Worm (Caenorhabditis elegans) whole organism, L1 larva: ENCODE measurements around the gene atf-4.

Source experiments
- C04F5.9 ChIP-seq: sonication (generic microtip); optimal IDR thresholded peaks from 2 replicates; lab custom pipeline; 2016; ENCODE audit warnings: missing genetic modification characterization, missing compliant biosample characterization
- dsc-1 ChIP-seq: sonication (generic microtip); optimal IDR thresholded peaks from 2 replicates; lab custom pipeline; 2016; ENCODE audit warnings: mild to moderate bottlenecking, missing genetic modification characterization, missing compliant biosample characterization
- isw-1 ChIP-seq: fragments of 200-800 bp; sonication (Bioruptor generic); IDR thresholded peaks from 2 replicates; pipeline ENCODE4 v1.3.6; 2022; ENCODE audit warnings: missing genetic modification characterization, missing compliant biosample characterization
- lin-39 ChIP-seq: fragments of 150-350 bp; optimal IDR thresholded peaks from 2 replicates; lab custom pipeline; 2014; ENCODE audit warnings: missing biosample characterization, missing genetic modification reagents, missing genetic modification characterization
- nhr-20 ChIP-seq: sonication (generic microtip); optimal IDR thresholded peaks from 2 replicates; lab custom pipeline; 2016; ENCODE audit warnings: mild to moderate bottlenecking, missing genetic modification characterization, missing compliant biosample characterization
- pqm-1 ChIP-seq: sonication (generic microtip); optimal IDR thresholded peaks from 3 replicates; lab custom pipeline; 2017; ENCODE audit warnings: missing biosample characterization, missing genetic modification characterization
- snpc-4 ChIP-seq: fragments of 150-350 bp; optimal IDR thresholded peaks from 2 replicates; lab custom pipeline; 2014; ENCODE audit warnings: missing biosample characterization, missing genetic modification characterization
- sup-37 ChIP-seq: fragments of 200-800 bp; sonication (Bioruptor generic); optimal IDR thresholded peaks from 2 replicates; lab custom pipeline; 2018; ENCODE audit warnings: mild to moderate bottlenecking, missing genetic modification characterization, missing compliant biosample characterization

DNA sequence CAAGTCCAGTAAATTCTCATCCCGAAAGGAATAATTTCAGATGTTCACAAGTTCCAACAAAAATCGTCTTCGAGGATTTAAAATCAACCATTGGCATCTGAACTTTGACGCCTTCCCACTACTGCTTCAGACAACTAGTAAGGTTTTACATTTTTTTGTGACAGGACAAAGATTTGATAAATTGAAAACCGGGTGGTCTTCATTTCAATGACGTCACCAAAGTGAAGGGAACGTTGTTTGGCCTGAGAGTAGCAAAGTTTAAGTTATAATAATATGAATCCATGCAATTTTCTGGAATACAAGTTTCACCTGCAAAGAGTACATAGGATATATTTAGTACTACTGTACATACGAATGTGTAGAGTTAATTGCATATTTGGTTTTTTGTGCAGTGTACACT is 16.4 kb downstream of the atf-4 start:
- no peak for TF ChIP-seq dsc-1 (tag; lab: Kevin White, UChicago)
- no peak for TF ChIP-seq pqm-1 (tag; lab: Kevin White, UChicago)
- no peak for TF ChIP-seq nhr-20
- no peak for TF ChIP-seq snpc-4
- no peak for TF ChIP-seq C04F5.9 (tag; lab: Kevin White, UChicago)
- no peak for TF ChIP-seq sup-37
- TF ChIP-seq isw-1 (GFP tag; lab: Robert Waterston, UW), result no peak
- TF ChIP-seq lin-39 (tag; lab: Kevin White, UChicago), result no peak
